Worm (Caenorhabditis elegans) whole organism, L4/young adult: ENCODE data around the gene srh-120.

Experiments used
- W03F9.2 ChIP-seq: fragments of 150-350 bp; optimal IDR thresholded peaks from 2 replicates; lab custom pipeline; 2014; ENCODE audit warnings: missing biosample characterization, missing genetic modification characterization
- dao-5 ChIP-seq: sonication (generic microtip); optimal IDR thresholded peaks from 2 replicates; lab custom pipeline; 2016; ENCODE audit warnings: missing genotype, missing genetic modification characterization, moderate library complexity, missing compliant biosample characterization
- him-1 ChIP-seq: sonication (generic microtip); optimal IDR thresholded peaks from 2 replicates; lab custom pipeline; 2016; ENCODE audit warnings: missing genotype, missing genetic modification reagents, missing genetic modification characterization, missing compliant biosample characterization

DNA sequence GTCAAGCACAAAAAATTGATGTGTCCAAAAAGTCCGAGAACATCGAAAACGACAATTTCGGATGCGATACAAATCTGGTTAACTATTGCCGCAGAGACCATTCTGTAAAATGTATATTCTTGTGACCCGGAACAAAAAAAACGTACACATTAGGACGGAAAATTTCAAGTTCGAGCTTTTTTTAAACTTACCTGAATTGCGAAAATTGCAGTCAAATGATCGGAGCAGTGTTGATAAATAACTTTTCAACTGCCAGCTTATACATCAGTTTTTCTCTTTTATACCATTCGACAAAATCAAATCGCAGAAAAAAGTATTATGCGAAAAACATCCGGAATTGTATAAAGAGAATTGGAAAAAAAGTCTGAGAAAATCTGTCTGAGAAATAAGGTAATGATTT, 42.8 kb downstream of the srh-120 start, which contains the start of gene srsx-2:
- TF ChIP-seq W03F9.2 (no peak), him-1 (tag; lab: Kevin White, UChicago) (no peak), dao-5 (tag; lab: Kevin White, UChicago) (no peak)
